Worm (Caenorhabditis elegans) whole organism, L4/young adult: ENCODE results near the gene tnt-3.

ENCODE experiments used
- W03F9.2 ChIP-seq: fragments of 150-350 bp; optimal IDR thresholded peaks from 2 replicates; lab custom pipeline; 2014; ENCODE audit warnings: missing biosample characterization, missing genetic modification characterization
- dao-5 ChIP-seq: sonication (generic microtip); optimal IDR thresholded peaks from 2 replicates; lab custom pipeline; 2016; ENCODE audit warnings: missing genotype, missing genetic modification characterization, moderate library complexity, missing compliant biosample characterization
- him-1 ChIP-seq: sonication (generic microtip); optimal IDR thresholded peaks from 2 replicates; lab custom pipeline; 2016; ENCODE audit warnings: missing genotype, missing genetic modification reagents, missing genetic modification characterization, missing compliant biosample characterization

ce11 chrX:7962056-7962485 lies 17.2 kb upstream of the tnt-3 start:
- TF ChIP-seq W03F9.2 (no peak), dao-5 (no peak), him-1 (tag; lab: Kevin White, UChicago) (no peak)
